Worm (Caenorhabditis elegans): Measurements from ENCODE around the gene swsn-1.

ce11 chrV:20237429-20237828 lies 11.9 kb downstream of the swsn-1 start, which contains the start of gene sld-5:
- no peak for TF ChIP-seq ZK546.5 (tag; optimal IDR thresholded peaks at IDR 0.05)
- TF ChIP-seq ztf-4 (tag; optimal IDR thresholded peaks at IDR 0.05) = no peak
- no peak for TF ChIP-seq ama-1 (optimal IDR thresholded peaks at IDR 0.05)
- TF ChIP-seq aly-2 (tag; optimal IDR thresholded peaks at IDR 0.05) = no peak
- TF ChIP-seq nhr-11 (tag; optimal IDR thresholded peaks at IDR 0.05) = no peak
- no peak for TF ChIP-seq unc-55 (GFP tag; optimal IDR thresholded peaks at IDR 0.05)
- no peak for TF ChIP-seq ceh-82 (tag; optimal IDR thresholded peaks at IDR 0.05)
- no peak for TF ChIP-seq egl-27 (tag; optimal IDR thresholded peaks at IDR 0.05)
- no peak for TF ChIP-seq nhr-237 (tag; optimal IDR thresholded peaks at IDR 0.05)
- TF ChIP-seq nhr-12 (tag; optimal IDR thresholded peaks at IDR 0.05) = no peak
- no peak for TF ChIP-seq skn-1 (tag; optimal IDR thresholded peaks at IDR 0.05)

All from whole organism, L2 larva.